Worm (Caenorhabditis elegans) whole organism, L4 larva: ENCODE data around the gene cutl-19.

Experiments
- D1046.2 ChIP-seq: fragments of 200-800 bp; sonication (Bioruptor generic); IDR thresholded peaks from 2 replicates; pipeline ENCODE4 v1.3.6; 2022; ENCODE audit warnings: missing genetic modification characterization, missing compliant biosample characterization
- Y48G9A.11 ChIP-seq: fragments of 200-800 bp; sonication (Bioruptor generic); IDR thresholded peaks from 2 replicates; pipeline ENCODE4 v1.3.6; 2022; ENCODE audit warnings: missing genetic modification reagents, missing genetic modification characterization, missing compliant biosample characterization
- ZK546.5 ChIP-seq, 2 experiments: sonication (generic microtip); optimal IDR thresholded peaks; 2 replicates each; lab custom pipeline; 2017; ENCODE audit warnings: missing biosample characterization in 2 of 2, missing genetic modification characterization in 2 of 2
- aha-1 ChIP-seq: fragments of 150-350 bp; peaks from one replicate; lab custom pipeline; 2014; ENCODE audit warnings: missing biosample characterization, missing genetic modification characterization
- ceh-28 ChIP-seq: fragments of 150-350 bp; optimal IDR thresholded peaks from 2 replicates; lab custom pipeline; 2014; ENCODE audit warnings: missing biosample characterization, missing genetic modification reagents, missing genetic modification characterization
- ceh-44 ChIP-seq: fragments of 200-800 bp; sonication (Bioruptor generic); IDR thresholded peaks from 2 replicates; pipeline ENCODE4 v1.3.6; 2022; ENCODE audit warnings: missing genetic modification reagents, missing genetic modification characterization, missing compliant biosample characterization
- ctbp-1 ChIP-seq: fragments of 200-800 bp; sonication (Bioruptor generic); IDR thresholded peaks from 2 replicates; pipeline ENCODE4 v1.3.6; 2022; ENCODE audit warnings: missing genetic modification reagents, missing genetic modification characterization, missing compliant biosample characterization
- daf-12 ChIP-seq: fragments of 150-350 bp; optimal IDR thresholded peaks from 2 replicates; lab custom pipeline; 2014; ENCODE audit warnings: missing biosample characterization, missing genetic modification reagents, missing genetic modification characterization
- daf-19 ChIP-seq: fragments of 200-800 bp; sonication (Bioruptor generic); conservative IDR thresholded peaks from 2 replicates; pipeline ENCODE4 v1.3.6; 2022; ENCODE audit warnings: missing genetic modification characterization, missing compliant biosample characterization
- dmd-6 ChIP-seq: fragments of 200-800 bp; sonication (Bioruptor generic); IDR thresholded peaks from 2 replicates; pipeline ENCODE4 v1.3.6; 2022; ENCODE audit warnings: missing genetic modification reagents, missing genetic modification characterization, missing compliant biosample characterization
- dmd-8 ChIP-seq: fragments of 200-800 bp; sonication (Bioruptor generic); IDR thresholded peaks from 2 replicates; pipeline ENCODE4 v1.3.6; 2022; ENCODE audit warnings: missing genetic modification characterization, missing compliant biosample characterization
- dmd-9 ChIP-seq: fragments of 200-800 bp; sonication (Bioruptor generic); IDR thresholded peaks from 2 replicates; pipeline ENCODE4 v1.3.6; 2022; ENCODE audit warnings: missing genetic modification reagents, missing genetic modification characterization, missing compliant biosample characterization
- dpl-1 ChIP-seq: fragments of 150-350 bp; optimal IDR thresholded peaks from 2 replicates; lab custom pipeline; 2014; ENCODE audit warnings: missing biosample characterization, missing genetic modification reagents, missing genetic modification characterization
- dve-1 ChIP-seq: sonication (generic microtip); optimal IDR thresholded peaks from 2 replicates; lab custom pipeline; 2017; ENCODE audit warnings: antibody characterized with exemption, mild to moderate bottlenecking, missing genetic modification characterization, missing compliant biosample characterization; ENCODE audit not compliant: insufficient read depth
- egl-27 ChIP-seq: sonication (generic microtip); optimal IDR thresholded peaks from 3 replicates; lab custom pipeline; 2017; ENCODE audit warnings: missing biosample characterization, missing genetic modification reagents, missing genetic modification characterization
- egl-43 ChIP-seq: fragments of 200-800 bp; sonication (Bioruptor generic); IDR thresholded peaks from 2 replicates; pipeline ENCODE4 v1.3.6; 2022; ENCODE audit warnings: missing genetic modification reagents, missing genetic modification characterization, missing compliant biosample characterization
- gei-8 ChIP-seq: fragments of 200-800 bp; sonication (Bioruptor generic); optimal IDR thresholded peaks from 2 replicates; lab custom pipeline; 2018; ENCODE audit warnings: mild to moderate bottlenecking, missing genetic modification characterization, missing compliant biosample characterization
- hlh-30 ChIP-seq: sonication (generic microtip); optimal IDR thresholded peaks from 2 replicates; lab custom pipeline; 2017; ENCODE audit warnings: antibody characterized with exemption, mild to moderate bottlenecking, missing genetic modification characterization, missing compliant biosample characterization; ENCODE audit not compliant: insufficient read depth
- jun-1 ChIP-seq: fragments of 150-350 bp; optimal IDR thresholded peaks from 2 replicates; lab custom pipeline; 2014; ENCODE audit warnings: missing biosample characterization, missing genetic modification reagents, missing genetic modification characterization
- lim-7 ChIP-seq: fragments of 200-800 bp; sonication (Bioruptor generic); IDR thresholded peaks from 2 replicates; pipeline ENCODE4 v1.3.6; 2022; ENCODE audit warnings: missing genetic modification characterization, missing compliant biosample characterization
- lin-1 ChIP-seq: fragments of 200-800 bp; sonication (Bioruptor generic); IDR thresholded peaks from 2 replicates; pipeline ENCODE4 v1.3.6; 2022; ENCODE audit warnings: missing genetic modification reagents, missing genetic modification characterization, missing compliant biosample characterization
- lin-39 ChIP-seq: fragments of 150-350 bp; optimal IDR thresholded peaks from 2 replicates; lab custom pipeline; 2014; ENCODE audit warnings: missing biosample characterization, missing genetic modification reagents, missing genetic modification characterization
- lir-3 ChIP-seq: sonication (generic microtip); optimal IDR thresholded peaks from 2 replicates; lab custom pipeline; 2016; ENCODE audit warnings: mild to moderate bottlenecking, missing genetic modification characterization, missing compliant biosample characterization
- mep-1 ChIP-seq: fragments of 150-350 bp; sonication (generic microtip); optimal IDR thresholded peaks from 3 replicates; lab custom pipeline; 2014; ENCODE audit warnings: missing biosample characterization, missing genetic modification characterization
- mes-2 ChIP-seq: sonication (generic microtip); optimal IDR thresholded peaks from 2 replicates; lab custom pipeline; 2016; ENCODE audit warnings: missing genotype, mild to moderate bottlenecking, missing genetic modification characterization, missing compliant biosample characterization; ENCODE audit not compliant: poor library complexity, severe bottlenecking
- nhr-10 ChIP-seq: fragments of 150-350 bp; optimal IDR thresholded peaks from 2 replicates; lab custom pipeline; 2014; ENCODE audit warnings: missing biosample characterization, missing genetic modification characterization
- nhr-102 ChIP-seq: sonication (generic microtip); optimal IDR thresholded peaks from 2 replicates; lab custom pipeline; 2016; ENCODE audit warnings: mild to moderate bottlenecking, missing genetic modification characterization, moderate library complexity, missing compliant biosample characterization
- nhr-28 ChIP-seq: fragments of 150-350 bp; optimal IDR thresholded peaks from 2 replicates; lab custom pipeline; 2014; ENCODE audit warnings: missing biosample characterization, missing genetic modification characterization
- nhr-42 ChIP-seq: fragments of 200-800 bp; sonication (Bioruptor generic); IDR thresholded peaks from 2 replicates; pipeline ENCODE4 v1.3.6; 2022; ENCODE audit warnings: missing genetic modification characterization, missing compliant biosample characterization
- nhr-48 ChIP-seq: sonication (generic microtip); optimal IDR thresholded peaks from 2 replicates; lab custom pipeline; 2016; ENCODE audit warnings: mild to moderate bottlenecking, missing genetic modification characterization, missing compliant biosample characterization
- pha-4 ChIP-seq, 2 experiments: fragments of 150-350 bp in 1 of 2; fragments of 200-800 bp in 1 of 2; sonication (Bioruptor generic) in 1 of 2; IDR thresholded peaks in 1 of 2; optimal IDR thresholded peaks in 1 of 2; 2 replicates each; pipeline versions ENCODE4 v1.3.6 to Lab custom; 2014 to 2022; ENCODE audit warnings: missing genetic modification characterization in 2 of 2, missing genetic modification reagents in 2 of 2, missing biosample characterization in 1 of 2, missing compliant biosample characterization in 1 of 2
- pqm-1 ChIP-seq: sonication (generic microtip); optimal IDR thresholded peaks from 2 replicates; lab custom pipeline; 2017; ENCODE audit warnings: missing biosample characterization, missing genetic modification characterization
- rbr-2 ChIP-seq: sonication (generic microtip); optimal IDR thresholded peaks from 2 replicates; lab custom pipeline; 2016; ENCODE audit warnings: missing genotype, missing genetic modification characterization, missing compliant biosample characterization
- sdz-12 ChIP-seq: fragments of 200-800 bp; sonication (Bioruptor generic); optimal IDR thresholded peaks from 2 replicates; lab custom pipeline; 2018; ENCODE audit warnings: mild to moderate bottlenecking, missing genetic modification characterization, missing compliant biosample characterization
- skn-1 ChIP-seq: fragments of 150-350 bp; optimal IDR thresholded peaks from 2 replicates; lab custom pipeline; 2014; ENCODE audit warnings: missing biosample characterization, missing genetic modification characterization
- snpc-4 ChIP-seq: fragments of 150-350 bp; optimal IDR thresholded peaks from 2 replicates; lab custom pipeline; 2014; ENCODE audit warnings: missing biosample characterization, missing genetic modification characterization
- spr-1 ChIP-seq: sonication (generic microtip); optimal IDR thresholded peaks from 2 replicates; lab custom pipeline; 2016; ENCODE audit warnings: mild to moderate bottlenecking, missing genetic modification characterization, missing compliant biosample characterization
- spr-3 ChIP-seq: fragments of 200-800 bp; sonication (Bioruptor generic); optimal IDR thresholded peaks from 2 replicates; lab custom pipeline; 2018; ENCODE audit warnings: mild to moderate bottlenecking, missing genetic modification characterization, missing compliant biosample characterization
- tra-1 ChIP-seq: fragments of 200-800 bp; sonication (Bioruptor generic); IDR thresholded peaks from 2 replicates; pipeline ENCODE4 v1.3.6; 2022; ENCODE audit warnings: missing genetic modification reagents, missing genetic modification characterization, missing compliant biosample characterization
- unc-39 ChIP-seq: sonication (generic microtip); optimal IDR thresholded peaks from 2 replicates; lab custom pipeline; 2017; ENCODE audit warnings: missing biosample characterization, missing genetic modification characterization
- unc-62 ChIP-seq, 3 experiments: fragments of 150-350 bp in 1 of 3; sonication (generic microtip); optimal IDR thresholded peaks in 2 of 3; peaks in 1 of 3; 1 replicate in 1 of 3; 2 replicates in 2 of 3; lab custom pipeline; 2014 to 2017; ENCODE audit warnings: missing biosample characterization in 3 of 3, missing genetic modification characterization in 3 of 3, missing genetic modification reagents in 3 of 3, missing genotype in 1 of 3
- zfp-2 ChIP-seq: sonication (generic microtip); optimal IDR thresholded peaks from 2 replicates; lab custom pipeline; 2016; ENCODE audit warnings: mild to moderate bottlenecking, missing genetic modification characterization, missing compliant biosample characterization
- zip-11 ChIP-seq: fragments of 200-800 bp; sonication (Bioruptor generic); IDR thresholded peaks from 2 replicates; pipeline ENCODE4 v1.3.6; 2022; ENCODE audit warnings: missing genetic modification characterization, missing compliant biosample characterization
- ztf-11 ChIP-seq: fragments of 150-350 bp; optimal IDR thresholded peaks from 2 replicates; lab custom pipeline; 2014; ENCODE audit warnings: missing biosample characterization, missing genetic modification characterization
- ztf-7 ChIP-seq: fragments of 150-350 bp; optimal IDR thresholded peaks from 2 replicates; lab custom pipeline; 2014; ENCODE audit warnings: missing biosample characterization, missing genetic modification characterization

The cutl-19 gene

DNA sequence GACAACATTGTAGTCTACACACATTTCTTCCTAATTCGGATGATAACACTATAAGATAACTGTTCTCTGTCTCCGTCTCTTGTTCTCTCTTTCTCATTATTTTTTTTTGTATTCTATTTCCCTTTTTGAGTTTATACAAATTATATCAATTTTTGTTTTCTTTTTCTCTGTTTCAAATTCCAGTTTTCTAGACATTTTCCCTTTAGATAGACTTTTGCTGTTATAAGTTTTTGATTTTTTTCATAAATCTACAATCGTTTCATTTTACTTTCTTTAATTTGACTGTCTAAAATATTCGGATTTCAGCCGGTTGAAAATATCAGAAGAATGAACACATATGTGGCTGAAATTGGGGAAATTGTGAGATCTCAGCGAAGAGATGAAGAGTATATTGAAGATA is 18.7 kb upstream of the cutl-19 start, which contains the start of gene prx-10:
prx-10 (plus strand) TSS at position 301 of the 400 bp plus-strand sequence.
- TF ChIP-seq unc-62 (GFP tag; optimal IDR thresholded peaks at IDR 0.05 in 1 of 2; lab: Kevin White, UChicago), result no peak
- no peak for TF ChIP-seq unc-62 (tag; optimal IDR thresholded peaks at IDR 0.05; lab: Kevin White, UChicago)
- TF ChIP-seq spr-1 (tag; lab: Kevin White, UChicago), result no peak
- peak; percentile 79 for TF ChIP-seq nhr-28 (tag; lab: Kevin White, UChicago)

DNA sequence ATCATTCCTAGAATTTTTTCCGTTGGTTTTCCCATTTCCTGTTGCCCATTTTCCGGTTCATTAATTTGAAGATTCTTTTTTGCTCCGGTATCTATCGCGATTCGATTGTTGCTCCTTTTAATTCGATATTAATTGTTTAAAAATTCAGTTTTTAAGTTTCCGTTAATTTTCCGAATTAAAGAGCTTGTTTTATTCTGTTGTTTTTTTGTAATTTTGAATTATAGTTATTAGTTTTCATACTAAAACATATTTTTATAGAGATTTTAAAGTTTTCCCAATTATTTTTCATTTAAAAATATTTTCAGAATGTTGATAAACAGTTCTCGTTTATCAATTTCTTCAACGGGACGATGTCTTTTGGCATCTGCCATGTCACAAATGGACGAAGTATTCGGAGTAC is 16.9 kb upstream of the cutl-19 start, which contains the start of gene mrps-26:
mrps-26 (plus strand) TSS at position 301 of the 400 bp plus-strand sequence.
- TF ChIP-seq sdz-12 (no peak), dve-1 (tag; lab: Kevin White, UChicago) (no peak), rbr-2 (tag; lab: Kevin White, UChicago) (no peak), lin-39 (no peak), egl-27 (tag; lab: Kevin White, UChicago) (no peak), aha-1 (no peak), nhr-102 (tag; lab: Kevin White, UChicago) (no peak), mep-1 (tag; lab: Kevin White, UChicago) (no peak), daf-12 (tag; lab: Kevin White, UChicago) (no peak)

DNA sequence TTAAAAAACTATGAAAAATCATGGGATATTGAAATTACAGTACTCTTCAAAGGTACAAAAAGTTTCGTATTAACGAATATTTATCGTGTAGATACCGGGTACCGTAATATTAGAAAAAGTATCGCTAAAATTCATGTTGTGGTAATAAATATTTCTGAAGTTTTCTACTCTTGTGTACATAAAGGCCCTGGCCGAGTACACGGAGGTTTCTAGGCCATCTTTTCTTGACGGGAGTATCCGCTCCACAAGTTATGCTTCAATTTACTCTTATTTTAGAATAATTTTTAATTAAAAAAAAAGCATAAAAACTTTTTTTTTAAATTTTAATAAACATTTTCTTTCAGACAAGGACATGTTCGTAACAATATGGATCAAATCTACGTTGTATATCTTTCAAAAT is 15.7 kb upstream of the cutl-19 start:
- TF ChIP-seq mes-2 (peak; percentile 58), nhr-28 (tag; lab: Kevin White, UChicago) (no peak), spr-3 (GFP tag; lab: Kevin White, UChicago) (no peak)

DNA sequence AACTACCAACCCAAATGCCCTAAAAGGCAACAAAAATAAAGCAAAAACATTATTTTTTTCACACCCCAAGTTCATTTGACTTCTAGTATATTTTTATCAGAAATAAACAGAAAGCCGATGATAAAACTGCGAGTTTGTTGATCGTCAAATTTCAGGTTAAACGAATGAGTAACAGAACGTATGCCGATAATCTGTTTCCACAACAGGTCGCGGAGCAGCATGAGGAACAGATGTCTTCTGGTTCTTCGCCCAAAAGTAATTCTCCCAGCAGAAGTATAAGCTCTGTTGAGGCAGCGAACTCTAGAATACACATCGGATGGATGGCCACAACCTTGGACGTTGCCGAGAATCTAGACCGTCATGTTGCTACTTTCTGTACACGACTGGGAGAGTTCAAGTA is 13.0 kb upstream of the cutl-19 start, which contains the start of gene prmt-5:
prmt-5 (plus strand) TSS at position 141 of the 400 bp plus-strand sequence.
- peak; percentile 29 for TF ChIP-seq dmd-6 (GFP tag; lab: Robert Waterston, UW)
- peak; percentile 45; the same call in 1 of the 2 replicates for TF ChIP-seq ctbp-1
- peak; percentile 65; the same call in 1 of the 2 replicates for TF ChIP-seq nhr-42 (GFP tag; lab: Robert Waterston, UW)
- TF ChIP-seq lir-3, result no peak
- TF ChIP-seq lim-7 (GFP tag; lab: Robert Waterston, UW), result 0 out of 2 replicates have a peak, but pooled peaks have one; percentile 60
- no peak for TF ChIP-seq ztf-7 (tag; lab: Kevin White, UChicago)
- TF ChIP-seq pha-4 (GFP tag; IDR thresholded peaks at IDR 0.05; lab: Robert Waterston, UW), result peak; percentile 81; the same call in 1 of the 2 replicates
- no peak for TF ChIP-seq pha-4 (tag; optimal IDR thresholded peaks at IDR 0.05; lab: Kevin White, UChicago)
- peak; percentile 2 for TF ChIP-seq nhr-28 (tag; lab: Kevin White, UChicago)
- no peak for TF ChIP-seq ZK546.5 (tag; optimal IDR thresholded peaks at IDR 0.05; lab: Kevin White, UChicago)
- TF ChIP-seq daf-19, result no peak
- no peak for TF ChIP-seq snpc-4
- no peak for TF ChIP-seq skn-1 (tag; lab: Kevin White, UChicago)
- 0 out of 2 replicates have a peak, but pooled peaks have one; percentile 73 for TF ChIP-seq lin-1 (GFP tag; lab: Robert Waterston, UW)
- TF ChIP-seq jun-1 (tag; lab: Kevin White, UChicago), result no peak
- no peak for TF ChIP-seq dmd-9
- TF ChIP-seq D1046.2, result peak; percentile 60; the same call in 1 of the 2 replicates
- no peak for TF ChIP-seq pqm-1 (tag; lab: Kevin White, UChicago)
- peak; percentile 59 for TF ChIP-seq spr-3 (GFP tag; lab: Kevin White, UChicago)
- no peak for TF ChIP-seq ztf-11 (tag; lab: Kevin White, UChicago)
- no peak for TF ChIP-seq unc-39 (tag; lab: Kevin White, UChicago)
- peak; percentile 79 for TF ChIP-seq gei-8 (GFP tag; lab: Kevin White, UChicago)
- no peak for TF ChIP-seq nhr-48
- no peak for TF ChIP-seq ceh-44 (GFP tag; lab: Robert Waterston, UW)
- peak; percentile 34; the same call in 1 of the 2 replicates for TF ChIP-seq Y48G9A.11 (GFP tag; lab: Robert Waterston, UW)
- TF ChIP-seq dpl-1 (GFP tag; lab: Kevin White, UChicago), result peak; percentile 0
- TF ChIP-seq nhr-10 (tag; lab: Kevin White, UChicago), result peak; percentile 44
- no peak for TF ChIP-seq zip-11
- TF ChIP-seq tra-1 (GFP tag; lab: Robert Waterston, UW), result peak; percentile 67
- TF ChIP-seq egl-43 (GFP tag; lab: Robert Waterston, UW), result peak; percentile 72; the same call in 1 of the 2 replicates
- no peak for TF ChIP-seq zfp-2 (tag; lab: Kevin White, UChicago)
- TF ChIP-seq dmd-8, result no peak
- TF ChIP-seq ceh-28 (tag; lab: Kevin White, UChicago), result no peak
- no peak for TF ChIP-seq hlh-30 (tag; lab: Kevin White, UChicago)
